Fruit fly (Drosophila melanogaster) whole organism, embryonic: Measurements from ENCODE around the gene CG14341.

ENCODE experiments used
- Bdp1 ChIP-seq: fragments of 200-800 bp; sonication (Bioruptor generic); optimal IDR thresholded peaks from 3 replicates; lab custom pipeline; 2016; ENCODE audit warnings: missing biosample characterization, missing genetic modification characterization
- CG10431 ChIP-seq: fragments of 200-800 bp; sonication (Bioruptor generic); optimal IDR thresholded peaks from 3 replicates; lab custom pipeline; 2018; ENCODE audit warnings: missing biosample characterization, mild to moderate bottlenecking, missing genetic modification characterization
- CG11695 ChIP-seq: fragments of 200-800 bp; sonication (Bioruptor generic); IDR thresholded peaks from 3 replicates; pipeline ENCODE4 v1.3.6; 2022; ENCODE audit warnings: missing biosample characterization, missing genetic modification characterization
- CG14014 ChIP-seq: fragments of 200-800 bp; sonication (Bioruptor generic); IDR thresholded peaks from 2 replicates; pipeline ENCODE4 v1.3.6; 2022; ENCODE audit warnings: missing biosample characterization, missing genetic modification characterization
- CG15514 ChIP-seq: fragments of 200-800 bp; sonication (Bioruptor generic); optimal IDR thresholded peaks from 3 replicates; lab custom pipeline; 2017; ENCODE audit warnings: missing biosample characterization, missing genetic modification characterization, mild to moderate bottlenecking, moderate library complexity, missing genetic modification reagents
- CG16813 ChIP-seq: fragments of 200-800 bp; sonication (Bioruptor generic); IDR thresholded peaks from 3 replicates; pipeline ENCODE4 v1.3.6; 2022; ENCODE audit warnings: missing biosample characterization, missing genetic modification characterization; ENCODE audit not compliant: partially characterized antibody
- CG17568 ChIP-seq: fragments of 200-800 bp; sonication (Bioruptor generic); optimal IDR thresholded peaks from 2 replicates; lab custom pipeline; 2018; ENCODE audit warnings: missing biosample characterization, mild to moderate bottlenecking, missing genetic modification characterization, moderate library complexity
- CG1792 ChIP-seq: fragments of 200-800 bp; sonication (Bioruptor generic); optimal IDR thresholded peaks from 2 replicates; lab custom pipeline; 2016; ENCODE audit warnings: missing biosample characterization, missing genetic modification characterization
- CG2129 ChIP-seq: fragments of 200-800 bp; sonication (Bioruptor generic); IDR thresholded peaks from 2 replicates; pipeline ENCODE4 v1.3.6; 2022; ENCODE audit warnings: missing biosample characterization, missing genetic modification characterization; ENCODE audit not compliant: partially characterized antibody
- CG30020 ChIP-seq: fragments of 200-800 bp; optimal IDR thresholded peaks from 2 replicates; lab custom pipeline; 2019; ENCODE audit warnings: missing biosample characterization, mild to moderate bottlenecking, missing genetic modification characterization, moderate library complexity
- CG3407 ChIP-seq: fragments of 200-800 bp; sonication (Bioruptor generic); optimal IDR thresholded peaks from 2 replicates; lab custom pipeline; 2018; ENCODE audit warnings: missing biosample characterization, mild to moderate bottlenecking, missing genetic modification characterization
- CG42726 ChIP-seq: fragments of 200-800 bp; sonication (Bioruptor generic); IDR thresholded peaks from 2 replicates; pipeline ENCODE4 v1.3.6; 2022; ENCODE audit warnings: missing biosample characterization, missing genetic modification characterization; ENCODE audit not compliant: partially characterized antibody
- CG4282 ChIP-seq: fragments of 200-800 bp; sonication (Bioruptor generic); optimal IDR thresholded peaks from 2 replicates; lab custom pipeline; 2016; ENCODE audit warnings: missing biosample characterization, missing genetic modification characterization
- CG43689 ChIP-seq: fragments of 200-800 bp; sonication (Bioruptor generic); IDR thresholded peaks from 2 replicates; pipeline ENCODE4 v1.3.6; 2022; ENCODE audit warnings: missing biosample characterization, missing genetic modification characterization
- CG6175 ChIP-seq: fragments of 200-800 bp; sonication (Bioruptor generic); IDR thresholded peaks from 3 replicates; pipeline ENCODE4 v1.3.6; 2022; ENCODE audit warnings: missing biosample characterization, missing genetic modification characterization
- CG7357 ChIP-seq: fragments of 200-800 bp; sonication (Bioruptor generic); IDR thresholded peaks from 3 replicates; pipeline ENCODE4 v1.3.6; 2022; ENCODE audit warnings: missing biosample characterization, missing genetic modification characterization
- CG8089 ChIP-seq: fragments of 200-800 bp; sonication (Bioruptor generic); optimal IDR thresholded peaks from 3 replicates; lab custom pipeline; 2016; ENCODE audit warnings: missing biosample characterization, missing genetic modification characterization
- CG8359 ChIP-seq: fragments of 200-800 bp; sonication (Bioruptor generic); optimal IDR thresholded peaks from 2 replicates; lab custom pipeline; 2017; ENCODE audit warnings: missing biosample characterization, mild to moderate bottlenecking, missing genetic modification characterization, borderline replicate concordance
- CG9215 ChIP-seq: fragments of 200-800 bp; sonication (Bioruptor generic); IDR thresholded peaks from 2 replicates; pipeline ENCODE4 v1.3.6; 2022; ENCODE audit warnings: missing biosample characterization, missing genetic modification characterization
- CoRest ChIP-seq: fragments of 200-800 bp; sonication (Bioruptor generic); optimal IDR thresholded peaks from 3 replicates; lab custom pipeline; 2018; ENCODE audit warnings: missing biosample characterization, mild to moderate bottlenecking, missing genetic modification characterization, moderate library complexity
- Deaf1 ChIP-seq: fragments of 200-800 bp; optimal IDR thresholded peaks from 3 replicates; lab custom pipeline; 2019; ENCODE audit warnings: missing biosample characterization, mild to moderate bottlenecking, missing genetic modification characterization, moderate library complexity
- Doc2 ChIP-seq: fragments of 200-800 bp; sonication (Bioruptor generic); IDR thresholded peaks from 2 replicates; pipeline ENCODE4 v1.3.6; 2022; ENCODE audit warnings: missing biosample characterization, missing genetic modification characterization
- E2f2 ChIP-seq: fragments of 200-800 bp; sonication (Bioruptor generic); IDR thresholded peaks from 2 replicates; pipeline ENCODE4 v1.3.6; 2022; ENCODE audit warnings: missing biosample characterization, missing genetic modification characterization
- ERR ChIP-seq: fragments of 200-800 bp; sonication (Bioruptor generic); optimal IDR thresholded peaks from 2 replicates; lab custom pipeline; 2016; ENCODE audit warnings: missing biosample characterization, missing genetic modification characterization
- Lhr ChIP-seq: fragments of 200-800 bp; sonication (Bioruptor generic); optimal IDR thresholded peaks from 3 replicates; lab custom pipeline; 2017; ENCODE audit warnings: mild to moderate bottlenecking, missing biosample characterization, missing genetic modification reagents, missing genetic modification characterization
- Meics ChIP-seq: fragments of 200-800 bp; sonication (Bioruptor generic); optimal IDR thresholded peaks from 2 replicates; lab custom pipeline; 2017; ENCODE audit warnings: missing biosample characterization, mild to moderate bottlenecking, missing genetic modification characterization
- NK7.1 ChIP-seq: fragments of 200-800 bp; sonication (Bioruptor generic); optimal IDR thresholded peaks from 3 replicates; lab custom pipeline; 2016; ENCODE audit warnings: missing biosample characterization, missing genetic modification characterization
- PHDP ChIP-seq: fragments of 200-800 bp; sonication (Bioruptor generic); optimal IDR thresholded peaks from 3 replicates; lab custom pipeline; 2018; ENCODE audit warnings: missing biosample characterization, mild to moderate bottlenecking, missing genetic modification characterization, moderate library complexity
- Side ChIP-seq: fragments of 200-800 bp; sonication (Bioruptor generic); optimal IDR thresholded peaks from 2 replicates; lab custom pipeline; 2016; ENCODE audit warnings: missing biosample characterization, missing genetic modification characterization
- Sry-β ChIP-seq: fragments of 200-800 bp; sonication (Bioruptor generic); optimal IDR thresholded peaks from 2 replicates; lab custom pipeline; 2018; ENCODE audit warnings: missing biosample characterization, mild to moderate bottlenecking, missing genetic modification characterization, moderate library complexity
- Sry-δ ChIP-seq: fragments of 200-800 bp; sonication (Bioruptor generic); optimal IDR thresholded peaks from 2 replicates; lab custom pipeline; 2016; ENCODE audit warnings: missing biosample characterization, missing genetic modification characterization
- Vsx1 ChIP-seq: fragments of 200-800 bp; sonication (Bioruptor generic); optimal IDR thresholded peaks from 2 replicates; lab custom pipeline; 2017; ENCODE audit warnings: missing biosample characterization, mild to moderate bottlenecking, missing genetic modification characterization, missing genetic modification reagents
- Xrp1 ChIP-seq: fragments of 200-800 bp; sonication (Bioruptor generic); IDR thresholded peaks from 2 replicates; pipeline ENCODE4 v1.3.6; 2022; ENCODE audit warnings: missing biosample characterization, missing genetic modification characterization
- bcd ChIP-seq: fragments of 200-800 bp; sonication (Bioruptor generic); optimal IDR thresholded peaks from 2 replicates; lab custom pipeline; 2017; ENCODE audit warnings: missing biosample characterization, mild to moderate bottlenecking, missing genetic modification characterization
- chif ChIP-seq, 2 experiments: fragments of 200-800 bp; sonication (Bioruptor generic); optimal IDR thresholded peaks; 3 replicates each; lab custom pipeline; 2016; ENCODE audit warnings: missing biosample characterization in 2 of 2, missing genetic modification characterization in 2 of 2
- gce ChIP-seq: fragments of 200-800 bp; sonication (Bioruptor generic); IDR thresholded peaks from 3 replicates; pipeline ENCODE4 v1.3.6; 2022; ENCODE audit warnings: missing biosample characterization, missing genetic modification characterization
- gro ChIP-seq: fragments of 200-800 bp; sonication (Bioruptor generic); optimal IDR thresholded peaks from 2 replicates; lab custom pipeline; 2016; ENCODE audit warnings: missing biosample characterization, missing genetic modification characterization
- ken ChIP-seq: fragments of 200-800 bp; sonication (Bioruptor generic); IDR thresholded peaks from 3 replicates; pipeline ENCODE4 v1.3.6; 2022; ENCODE audit warnings: missing biosample characterization, missing genetic modification characterization
- lab ChIP-seq: fragments of 200-800 bp; sonication (Bioruptor generic); optimal IDR thresholded peaks from 3 replicates; lab custom pipeline; 2017; ENCODE audit warnings: missing biosample characterization, missing genetic modification characterization, mild to moderate bottlenecking, moderate library complexity, missing genetic modification reagents
- onecut ChIP-seq: fragments of 200-800 bp; sonication (Bioruptor generic); IDR thresholded peaks from 2 replicates; pipeline ENCODE4 v1.3.6; 2022; ENCODE audit warnings: missing biosample characterization, missing genetic modification characterization
- pan ChIP-seq, 4 experiments: fragments of >200 bp in 3 of 4; fragments of 200-800 bp in 1 of 4; sonication (Bioruptor generic) in 1 of 4; optimal IDR thresholded peaks in 3 of 4; IDR thresholded peaks in 1 of 4; 2 replicates each; pipeline versions ENCODE4 v1.3.6 to Lab custom; 2017 to 2022; ENCODE audit warnings: missing biosample characterization in 2 of 4, missing genetic modification characterization in 2 of 4, mixed read lengths in 1 of 4
- pb ChIP-seq: fragments of 200-800 bp; sonication (Bioruptor generic); optimal IDR thresholded peaks from 3 replicates; lab custom pipeline; 2016; ENCODE audit warnings: missing biosample characterization, missing genetic modification characterization
- sc ChIP-seq, 3 experiments: fragments of >200 bp in 2 of 3; fragments of 200-800 bp in 1 of 3; sonication (Bioruptor generic) in 1 of 3; optimal IDR thresholded peaks; 2 replicates in 2 of 3; 3 replicates in 1 of 3; lab custom pipeline; 2017; ENCODE audit warnings: mild to moderate bottlenecking in 1 of 3, missing biosample characterization in 1 of 3, missing genetic modification characterization in 1 of 3, missing genetic modification reagents in 1 of 3
- sens-2 ChIP-seq: fragments of 200-800 bp; sonication (Bioruptor generic); IDR thresholded peaks from 2 replicates; pipeline ENCODE4 v1.3.6; 2022; ENCODE audit warnings: missing biosample characterization, missing genetic modification characterization
- sna ChIP-seq: fragments of 200-800 bp; sonication (Bioruptor generic); IDR thresholded peaks from 2 replicates; pipeline ENCODE4 v1.3.6; 2022; ENCODE audit warnings: missing biosample characterization, missing genetic modification characterization; ENCODE audit not compliant: partially characterized antibody
- so ChIP-seq: fragments of 200-800 bp; sonication (Bioruptor generic); IDR thresholded peaks from 3 replicates; pipeline ENCODE4 v1.3.6; 2022; ENCODE audit warnings: missing biosample characterization, missing genetic modification characterization
- unc-4 ChIP-seq: fragments of 200-800 bp; sonication (Bioruptor generic); IDR thresholded peaks from 2 replicates; pipeline ENCODE4 v1.3.6; 2022; ENCODE audit warnings: missing biosample characterization, missing genetic modification characterization; ENCODE audit not compliant: partially characterized antibody
- wdn ChIP-seq: fragments of 200-800 bp; sonication (Bioruptor generic); IDR thresholded peaks from 2 replicates; pipeline ENCODE4 v1.3.6; 2022; ENCODE audit warnings: missing biosample characterization, missing genetic modification characterization
- z ChIP-seq: fragments of 200-800 bp; sonication (Bioruptor generic); IDR thresholded peaks from 3 replicates; pipeline ENCODE4 v1.3.6; 2022; ENCODE audit warnings: missing biosample characterization, missing genetic modification characterization

CG14341 gene

DNA sequence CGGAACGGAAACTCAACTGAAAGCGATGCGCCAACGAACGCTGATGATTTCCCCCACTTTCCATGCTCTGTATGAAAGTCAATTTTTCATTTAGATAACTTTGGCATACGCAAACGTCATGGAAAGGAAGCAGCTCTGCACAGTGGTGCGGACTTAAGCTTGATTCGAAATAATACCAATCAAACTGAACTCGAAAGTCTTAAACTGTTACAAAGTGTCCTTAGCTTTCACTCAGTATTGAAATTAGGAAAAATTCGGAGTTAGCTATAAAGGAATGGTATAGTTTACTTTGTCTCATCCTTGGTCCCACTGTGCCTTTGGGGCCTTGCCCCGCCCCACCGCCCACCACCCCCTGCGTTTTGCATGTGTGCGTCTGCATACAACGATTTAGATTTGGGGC lies 41.1 kb downstream of the CG14341 start (continued):
- peak; percentile 59 for TF ChIP-seq PHDP (tag; lab: Kevin White, UChicago)
- TF ChIP-seq CG14014 (GFP tag; lab: Robert Waterston, UW) = peak; percentile 78
- TF ChIP-seq Sry-δ = no peak
- no peak for TF ChIP-seq unc-4 (GFP tag; lab: Robert Waterston, UW)
- no peak for TF ChIP-seq CG8089 (GFP tag; lab: Kevin White, UChicago)
- TF ChIP-seq CG30020 (tag; lab: Kevin White, UChicago) = no peak
- TF ChIP-seq gce (GFP tag; lab: Robert Waterston, UW) = 0 out of 3 replicates have a peak, but pooled peaks have one; percentile 36
- peak; percentile 55 for TF ChIP-seq Meics (GFP tag; lab: Kevin White, UChicago)
- TF ChIP-seq CG11695 (GFP tag; lab: Robert Waterston, UW) = peak; percentile 61; the same call in 1 of the 3 replicates
- peak; percentile 23; the same call in 1 of the 2 replicates for TF ChIP-seq Doc2 (GFP tag; lab: Robert Waterston, UW)
- peak; percentile 79 for TF ChIP-seq lab
- no peak for TF ChIP-seq Lhr (GFP tag; lab: Kevin White, UChicago)
- TF ChIP-seq Bdp1 (GFP tag; lab: Kevin White, UChicago) = no peak
- TF ChIP-seq pb (GFP tag; lab: Kevin White, UChicago) = no peak
- TF ChIP-seq CG2129 (GFP tag; lab: Robert Waterston, UW) = no peak
- no peak for TF ChIP-seq CG6175 (GFP tag; lab: Robert Waterston, UW)
- TF ChIP-seq wdn = peak; percentile 62
- TF ChIP-seq NK7.1 = no peak
- TF ChIP-seq bcd (GFP tag; lab: Kevin White, UChicago) = peak; percentile 38
- no peak for TF ChIP-seq sc (optimal IDR thresholded peaks at IDR 0.05; lab: Kevin White, UChicago)
- TF ChIP-seq sc (GFP tag; optimal IDR thresholded peaks at IDR 0.05; lab: Kevin White, UChicago) = no peak
- TF ChIP-seq CG17568 = no peak
- no peak for TF ChIP-seq Side
- peak; percentile 70 for TF ChIP-seq ken
- no peak for TF ChIP-seq z (GFP tag; lab: Robert Waterston, UW)
- 0 out of 2 replicates have a peak, but pooled peaks have one; percentile 18 for TF ChIP-seq CG43689 (GFP tag; lab: Robert Waterston, UW)
- peak; percentile 55 for TF ChIP-seq CG9215 (GFP tag; lab: Robert Waterston, UW)
- TF ChIP-seq CG1792 = no peak
- TF ChIP-seq so (GFP tag; lab: Robert Waterston, UW) = peak; percentile 75
- no peak for TF ChIP-seq Sry-β
- TF ChIP-seq CG3407 (GFP tag; lab: Kevin White, UChicago) = peak; percentile 18
- peak; percentile 69 for TF ChIP-seq Xrp1
- no peak for TF ChIP-seq Deaf1 (tag; lab: Kevin White, UChicago)
- peak; percentile 51 for TF ChIP-seq onecut
- TF ChIP-seq Vsx1 (GFP tag; lab: Kevin White, UChicago) = no peak
- TF ChIP-seq sna = no peak
- no peak for TF ChIP-seq CG4282 (GFP tag; lab: Kevin White, UChicago)
- TF ChIP-seq gro (GFP tag; lab: Kevin White, UChicago) = no peak
- peak; percentile 50 for TF ChIP-seq CG15514 (GFP tag; lab: Kevin White, UChicago)
- TF ChIP-seq sens-2 (GFP tag; lab: Robert Waterston, UW) = no peak
- TF ChIP-seq ERR (GFP tag; lab: Kevin White, UChicago) = no peak
- TF ChIP-seq CG7357 = peak; percentile 52; the same call in 1 of the 3 replicates
- no peak for TF ChIP-seq CG42726 (GFP tag; lab: Robert Waterston, UW)
- peak; percentile 36 for TF ChIP-seq CoRest
- TF ChIP-seq E2f2 = peak; percentile 43; the same call in 1 of the 2 replicates
- no peak for TF ChIP-seq pan (optimal IDR thresholded peaks at IDR 0.05; lab: Kevin White, UChicago)
- peak in 1 of 2 experiments; percentile 76 for TF ChIP-seq pan (GFP tag; optimal IDR thresholded peaks at IDR 0.05 in 1 of 2, IDR thresholded peaks at IDR 0.05 in 1 of 2)
- no peak for TF ChIP-seq CG8359 (GFP tag; lab: Kevin White, UChicago)
- TF ChIP-seq CG16813 (GFP tag; lab: Robert Waterston, UW) = no peak
- peak in 1 of 2 experiments; percentile 26 for TF ChIP-seq chif (GFP tag; optimal IDR thresholded peaks at IDR 0.05; lab: Kevin White, UChicago)
- no peak for TF ChIP-seq CG10431 (GFP tag; lab: Kevin White, UChicago)
